Worm (Caenorhabditis elegans): ENCODE measurements around the gene str-37.

str-37 gene

ce11 chrV:13308616-13309015 is 18.9 kb upstream of the str-37 start, which contains the start of gene C50B6.1:
C50B6.1 (plus strand) TSS chrV:13308916.
- TF ChIP-seq madf-6 (GFP tag; IDR thresholded peaks at IDR 0.05): no peak
- no peak for TF ChIP-seq B0019.2 (GFP tag; conservative IDR thresholded peaks at IDR 0.05)
- no peak for TF ChIP-seq bed-1 (GFP tag; IDR thresholded peaks at IDR 0.05)
- TF ChIP-seq lin-54 (GFP tag; optimal IDR thresholded peaks at IDR 0.05): no peak
- TF ChIP-seq hrde-1 (tag; optimal IDR thresholded peaks at IDR 0.05; ENCODE audit: borderline replicate concordance): no peak
- TF ChIP-seq nfya-1 (tag; optimal IDR thresholded peaks at IDR 0.05; ENCODE audit: borderline replicate concordance, insufficient read depth): no peak
- no peak for TF ChIP-seq egl-44 (GFP tag; IDR thresholded peaks at IDR 0.05)
- no peak for TF ChIP-seq xnd-1 (tag; optimal IDR thresholded peaks at IDR 0.05)
- no peak for TF ChIP-seq F57A8.1 (GFP tag; optimal IDR thresholded peaks at IDR 0.05)
- no peak for TF ChIP-seq nhr-179 (tag; optimal IDR thresholded peaks at IDR 0.05)
- TF ChIP-seq lin-26 (GFP tag; IDR thresholded peaks at IDR 0.05): no peak
- no peak for TF ChIP-seq F55B11.4 (tag; optimal IDR thresholded peaks at IDR 0.05; ENCODE audit: borderline replicate concordance, insufficient read depth)
- no peak for TF ChIP-seq nhr-90 (tag; optimal IDR thresholded peaks at IDR 0.05)
- TF ChIP-seq hmg-1.2 (GFP tag; IDR thresholded peaks at IDR 0.05): no peak
- TF ChIP-seq ekl-4 (GFP tag; IDR thresholded peaks at IDR 0.05): no peak
- TF ChIP-seq C17E4.6 (GFP tag; IDR thresholded peaks at IDR 0.05): no peak
- no peak for TF ChIP-seq nfyb-1 (GFP tag; IDR thresholded peaks at IDR 0.05)
- no peak for TF ChIP-seq K11D2.4 (GFP tag; IDR thresholded peaks at IDR 0.05)

DNA sequence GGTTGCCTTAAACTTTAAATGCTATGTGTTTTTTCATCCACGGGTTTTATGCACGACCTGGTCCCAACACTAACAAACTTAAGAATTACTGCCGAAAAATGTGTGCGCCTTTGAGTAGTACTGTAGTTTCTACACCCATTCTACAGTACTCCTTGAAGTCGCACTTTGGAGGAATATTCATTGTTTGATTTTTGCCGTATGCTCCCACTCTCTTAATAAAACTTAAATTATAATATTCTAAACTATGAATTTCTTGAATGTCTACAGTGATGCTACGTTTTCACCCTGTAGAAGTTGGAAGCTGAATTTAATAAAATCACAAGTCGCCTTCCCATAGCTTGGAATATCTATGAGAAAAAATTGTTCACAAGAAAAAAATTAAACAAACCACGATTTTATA is 17.8 kb upstream of the str-37 start:
- TF ChIP-seq tlf-1 (GFP tag; optimal IDR thresholded peaks at IDR 0.05): peak; percentile 54
- peak; percentile 10 for TF ChIP-seq snpc-4 (GFP tag; optimal IDR thresholded peaks at IDR 0.05)
- TF ChIP-seq snpc-4 (tag; optimal IDR thresholded peaks at IDR 0.05): peak in 1 of 4 experiments; percentile 21
- TF ChIP-seq F22D6.2 (tag; optimal IDR thresholded peaks at IDR 0.05): no peak
- no peak for TF ChIP-seq gei-17 (GFP tag; optimal IDR thresholded peaks at IDR 0.05)
- peak; percentile 21 for TF ChIP-seq F52B5.7 (tag; optimal IDR thresholded peaks at IDR 0.05)
- TF ChIP-seq egl-18 (GFP tag; IDR thresholded peaks at IDR 0.05): no peak
- no peak for TF ChIP-seq sdz-38 (tag; optimal IDR thresholded peaks at IDR 0.05)
- TF ChIP-seq Y79H2A.3 (GFP tag; conservative IDR thresholded peaks at IDR 0.05): no peak
- peak; percentile 43; the same call in 1 of the 2 replicates for TF ChIP-seq Y53G8AR.9 (GFP tag; conservative IDR thresholded peaks at IDR 0.05)
- peak; percentile 25 for TF ChIP-seq lin-54 (GFP tag; optimal IDR thresholded peaks at IDR 0.05)
- no peak for TF ChIP-seq let-607 (tag; optimal IDR thresholded peaks at IDR 0.05)
- TF ChIP-seq aptf-3 (GFP tag; IDR thresholded peaks at IDR 0.05): no peak
- peak; percentile 20 for TF ChIP-seq repo-1 (tag; optimal IDR thresholded peaks at IDR 0.05)
- TF ChIP-seq snpc-3.4 (tag; optimal IDR thresholded peaks at IDR 0.05): no peak
- TF ChIP-seq zfh-2 (GFP tag; conservative IDR thresholded peaks at IDR 0.05): no peak
- no peak for TF ChIP-seq T07F8.4 (tag; optimal IDR thresholded peaks at IDR 0.05)
- no peak for TF ChIP-seq cebp-1 (GFP tag; IDR thresholded peaks at IDR 0.05)
- TF ChIP-seq cebp-1 (tag; optimal IDR thresholded peaks at IDR 0.05): peak; percentile 17
- peak; percentile 54; the same call in 1 of the 2 replicates for TF ChIP-seq D2030.7 (GFP tag; IDR thresholded peaks at IDR 0.05)
- TF ChIP-seq egrh-3 (GFP tag; IDR thresholded peaks at IDR 0.05): no peak
- TF ChIP-seq ama-1 (optimal IDR thresholded peaks at IDR 0.05): no peak
- no peak for TF ChIP-seq ama-1 (GFP tag; optimal IDR thresholded peaks at IDR 0.05)
- no peak for TF ChIP-seq B0019.2 (GFP tag; conservative IDR thresholded peaks at IDR 0.05)
- no peak for TF ChIP-seq nfyb-1 (GFP tag; IDR thresholded peaks at IDR 0.05)
- peak; percentile 29 for TF ChIP-seq F33H1.4 (GFP tag; IDR thresholded peaks at IDR 0.05)
- no peak for TF ChIP-seq bed-2 (GFP tag; IDR thresholded peaks at IDR 0.05)
- TF ChIP-seq efl-1 (GFP tag; optimal IDR thresholded peaks at IDR 0.05): no peak
- peak; percentile 11 for TF ChIP-seq xnd-1 (tag; optimal IDR thresholded peaks at IDR 0.05)
- 0 out of 2 replicates have a peak, but pooled peaks have one; percentile 14 for TF ChIP-seq rcor-1 (GFP tag; IDR thresholded peaks at IDR 0.05)
- no peak for TF ChIP-seq B0261.1 (tag; optimal IDR thresholded peaks at IDR 0.05)
- 0 out of 2 replicates have a peak, but pooled peaks have one; percentile 48 for TF ChIP-seq Y95B8A.8 (GFP tag; IDR thresholded peaks at IDR 0.05)
- no peak for TF ChIP-seq nfya-1 (tag; optimal IDR thresholded peaks at IDR 0.05; ENCODE audit: borderline replicate concordance, insufficient read depth)
- TF ChIP-seq ekl-4 (GFP tag; IDR thresholded peaks at IDR 0.05): peak; percentile 72; the same call in 1 of the 2 replicates
- TF ChIP-seq tbp1 (GFP tag; optimal IDR thresholded peaks at IDR 0.05): no peak
